Fruit fly (Drosophila melanogaster) whole organism, wandering third instar larva: Measurements from ENCODE around the gene CG32262.

Experiments used
- Abd-B ChIP-seq: fragments of >200 bp; optimal IDR thresholded peaks from 2 replicates; lab custom pipeline; 2017; ENCODE audit warnings: missing biosample characterization, missing genetic modification characterization
- CG32264 ChIP-seq: fragments of 200-800 bp; sonication (Bioruptor generic); optimal IDR thresholded peaks from 2 replicates; lab custom pipeline; 2016; ENCODE audit warnings: missing biosample characterization, missing genetic modification characterization
- CG9705 ChIP-seq: fragments of 200-800 bp; sonication (Bioruptor generic); optimal IDR thresholded peaks from 2 replicates; lab custom pipeline; 2018; ENCODE audit warnings: missing biosample characterization, mild to moderate bottlenecking, missing genetic modification characterization
- CrebA ChIP-seq: fragments of 200-800 bp; sonication (Bioruptor generic); optimal IDR thresholded peaks from 2 replicates; lab custom pipeline; 2016; ENCODE audit warnings: missing biosample characterization, mild to moderate bottlenecking, missing genetic modification characterization, borderline replicate concordance
- Dfd ChIP-seq: fragments of >200 bp; optimal IDR thresholded peaks from 2 replicates; lab custom pipeline; 2017; ENCODE audit warnings: missing biosample characterization, missing genetic modification characterization
- Dif ChIP-seq: fragments of 200-275, 200-300 bp; sonication (Bioruptor generic); optimal IDR thresholded peaks from 2 replicates; lab custom pipeline; 2018; ENCODE audit warnings: missing biosample characterization, missing genetic modification characterization; ENCODE audit not compliant: partially characterized antibody
- GATAd ChIP-seq: sonication (Bioruptor generic); optimal IDR thresholded peaks from 2 replicates; lab custom pipeline; 2016; ENCODE audit warnings: missing biosample characterization, missing genetic modification characterization
- HLH106 ChIP-seq: fragments of 200-800 bp; optimal IDR thresholded peaks from 3 replicates; lab custom pipeline; 2019; ENCODE audit warnings: missing biosample characterization, mild to moderate bottlenecking, missing genetic modification characterization, moderate library complexity
- Hnf4 ChIP-seq: fragments of 200-800 bp; sonication (Bioruptor generic); optimal IDR thresholded peaks from 2 replicates; lab custom pipeline; 2016; ENCODE audit warnings: missing biosample characterization, mild to moderate bottlenecking, missing genetic modification characterization
- Hr83 ChIP-seq: fragments of 200-300 bp; sonication (Bioruptor generic); optimal IDR thresholded peaks from 2 replicates; lab custom pipeline; 2016; ENCODE audit warnings: missing biosample characterization, mild to moderate bottlenecking, missing genetic modification characterization, moderate library complexity; ENCODE audit not compliant: poor library complexity, severe bottlenecking
- Jra ChIP-seq: sonication (Bioruptor generic); optimal IDR thresholded peaks from 2 replicates; lab custom pipeline; 2016; ENCODE audit warnings: missing biosample characterization, missing genetic modification characterization
- Mio ChIP-seq: sonication (Bioruptor generic); optimal IDR thresholded peaks from 2 replicates; lab custom pipeline; 2016; ENCODE audit warnings: missing biosample characterization, missing genetic modification characterization
- N ChIP-seq: fragments of >200 bp; optimal IDR thresholded peaks from 2 replicates; lab custom pipeline; 2018; ENCODE audit warnings: missing biosample characterization, missing external identifiers, missing genetic modification characterization
- OdsH ChIP-seq: fragments of 200-800 bp; sonication (Bioruptor generic); optimal IDR thresholded peaks from 2 replicates; lab custom pipeline; 2016; ENCODE audit warnings: missing biosample characterization, mild to moderate bottlenecking, missing genetic modification characterization
- Sp1 ChIP-seq: fragments of 200-800 bp; sonication (Bioruptor generic); optimal IDR thresholded peaks from 3 replicates; lab custom pipeline; 2019; ENCODE audit warnings: missing biosample characterization, mild to moderate bottlenecking, missing genetic modification characterization, moderate library complexity
- Vsx2 ChIP-seq: fragments of 200-300, 225-300 bp; sonication (Bioruptor generic); optimal IDR thresholded peaks from 2 replicates; lab custom pipeline; 2018; ENCODE audit warnings: missing biosample characterization, missing genetic modification characterization; ENCODE audit not compliant: partially characterized antibody
- br ChIP-seq: fragments of 200-800 bp; sonication (Bioruptor generic); optimal IDR thresholded peaks from 2 replicates; lab custom pipeline; 2016; ENCODE audit warnings: missing biosample characterization, missing genetic modification characterization
- brk ChIP-seq: fragments of 200-800 bp; sonication (Bioruptor generic); optimal IDR thresholded peaks from 2 replicates; lab custom pipeline; 2016; ENCODE audit warnings: missing biosample characterization, mild to moderate bottlenecking, missing genetic modification characterization
- dl ChIP-seq, 2 experiments: fragments of 175-275, 200-275 bp in 1 of 2; fragments of 200-275 bp in 1 of 2; sonication (Bioruptor generic); optimal IDR thresholded peaks; lab custom pipeline; 2018; ENCODE audit warnings: mild to moderate bottlenecking in 2 of 2, missing biosample characterization in 2 of 2, missing genetic modification characterization in 2 of 2, moderate library complexity in 2 of 2; ENCODE audit not compliant: partially characterized antibody in 2 of 2, insufficient read depth in 1 of 2
- dmrt93B ChIP-seq: fragments of 200-800 bp; sonication (Bioruptor generic); optimal IDR thresholded peaks from 2 replicates; lab custom pipeline; 2018; ENCODE audit warnings: missing biosample characterization, mild to moderate bottlenecking, missing genetic modification characterization
- dsf ChIP-seq: sonication (Bioruptor generic); optimal IDR thresholded peaks from 2 replicates; lab custom pipeline; 2016; ENCODE audit warnings: missing biosample characterization, missing genetic modification characterization, borderline replicate concordance
- ey ChIP-seq: fragments of 200-800 bp; sonication (Bioruptor generic); optimal IDR thresholded peaks from 2 replicates; lab custom pipeline; 2016; ENCODE audit warnings: missing biosample characterization, missing genetic modification characterization
- foxo ChIP-seq, 2 experiments: fragments of 200-800 bp; sonication (Bioruptor generic); optimal IDR thresholded peaks; 2 replicates in 1 of 2; 3 replicates in 1 of 2; lab custom pipeline; 2016 to 2017; ENCODE audit warnings: missing biosample characterization in 2 of 2, missing genetic modification characterization in 2 of 2
- fru ChIP-seq: fragments of 200-800 bp; sonication (Bioruptor generic); optimal IDR thresholded peaks from 3 replicates; lab custom pipeline; 2016; ENCODE audit warnings: missing biosample characterization, mild to moderate bottlenecking, missing genetic modification characterization
- h ChIP-seq: fragments of 200-800 bp; sonication (Bioruptor generic); optimal IDR thresholded peaks from 3 replicates; lab custom pipeline; 2016; ENCODE audit warnings: missing biosample characterization, mild to moderate bottlenecking, missing genetic modification characterization
- lola ChIP-seq: fragments of >200 bp; optimal IDR thresholded peaks from 2 replicates; lab custom pipeline; 2017; ENCODE audit warnings: missing biosample characterization, missing genetic modification characterization
- psq ChIP-seq: fragments of 200-800 bp; sonication (Bioruptor generic); optimal IDR thresholded peaks from 3 replicates; lab custom pipeline; 2017; ENCODE audit warnings: missing biosample characterization, mild to moderate bottlenecking, missing genetic modification characterization, moderate library complexity
- rgr ChIP-seq: fragments of 200-800 bp; sonication (Bioruptor generic); optimal IDR thresholded peaks from 3 replicates; lab custom pipeline; 2016; ENCODE audit warnings: missing biosample characterization, mild to moderate bottlenecking, missing genetic modification characterization
- sage ChIP-seq: fragments of 200-800 bp; sonication (Bioruptor generic); optimal IDR thresholded peaks from 2 replicates; lab custom pipeline; 2016; ENCODE audit warnings: missing biosample characterization, mild to moderate bottlenecking, missing genetic modification characterization
- sv ChIP-seq: fragments of 200-800 bp; sonication (Bioruptor generic); optimal IDR thresholded peaks from 3 replicates; lab custom pipeline; 2016; ENCODE audit warnings: missing biosample characterization, missing genetic modification characterization
- tai ChIP-seq: sonication (Bioruptor generic); optimal IDR thresholded peaks from 2 replicates; lab custom pipeline; 2016; ENCODE audit warnings: missing biosample characterization, missing genetic modification characterization
- usp ChIP-seq: fragments of >200 bp; optimal IDR thresholded peaks from 2 replicates; lab custom pipeline; 2017; ENCODE audit warnings: missing biosample characterization, missing genetic modification characterization
- woc ChIP-seq: sonication (Bioruptor generic); optimal IDR thresholded peaks from 2 replicates; lab custom pipeline; 2016; ENCODE audit warnings: missing biosample characterization, mild to moderate bottlenecking, missing genetic modification characterization

Gene CG32262

dm6 chr3L:3765782-3766520 lies 44.0 kb downstream of the CG32262 start:
- peak; percentile 67 for TF ChIP-seq psq (GFP tag; lab: Kevin White, UChicago)
- no peak for TF ChIP-seq CG9705 (GFP tag; lab: Kevin White, UChicago)
- TF ChIP-seq h (GFP tag; lab: Kevin White, UChicago) = peak; percentile 64
- no peak for TF ChIP-seq Hr83 (GFP tag; lab: Kevin White, UChicago)
- peak; percentile 61 for TF ChIP-seq fru (GFP tag; lab: Kevin White, UChicago)
- peak; percentile 55 for TF ChIP-seq HLH106 (tag; lab: Kevin White, UChicago)
- TF ChIP-seq tai (GFP tag; lab: Kevin White, UChicago) = no peak
- no peak for TF ChIP-seq lola (GFP tag; lab: Kevin White, UChicago)
- TF ChIP-seq ey = peak; percentile 40
- peak; percentile 67 for TF ChIP-seq sv (GFP tag; lab: Kevin White, UChicago)
- no peak for TF ChIP-seq Abd-B (GFP tag; lab: Kevin White, UChicago)
- peak; percentile 38 for TF ChIP-seq CG32264 (GFP tag; lab: Kevin White, UChicago)
- peak; percentile 68 for TF ChIP-seq OdsH (GFP tag; lab: Kevin White, UChicago)
- peak; percentile 64 for TF ChIP-seq Sp1
- no peak for TF ChIP-seq CrebA (GFP tag; lab: Kevin White, UChicago)
- no peak for TF ChIP-seq brk (GFP tag; lab: Kevin White, UChicago)
- no peak for TF ChIP-seq usp (GFP tag; lab: Kevin White, UChicago)
- TF ChIP-seq dmrt93B (GFP tag; lab: Kevin White, UChicago) = no peak
- no peak for TF ChIP-seq Vsx2 (GFP tag; lab: Kevin White, UChicago)
- TF ChIP-seq br (GFP tag; lab: Kevin White, UChicago) = peak; percentile 3
- TF ChIP-seq N = no peak
- TF ChIP-seq Jra (GFP tag; lab: Kevin White, UChicago) = no peak
- TF ChIP-seq Dfd = no peak
- peak; percentile 13 for TF ChIP-seq Dif (GFP tag; lab: Kevin White, UChicago)
- peak; percentile 54 for TF ChIP-seq rgr (GFP tag; lab: Kevin White, UChicago)
- no peak for TF ChIP-seq sage (GFP tag; lab: Kevin White, UChicago)
- no peak for TF ChIP-seq Mio (GFP tag; lab: Kevin White, UChicago)
- peak in 1 of 2 experiments; percentile 27 for TF ChIP-seq dl (GFP tag; optimal IDR thresholded peaks at IDR 0.05; lab: Kevin White, UChicago; ENCODE audit: insufficient read depth in 1 of 2, partially characterized antibody in 2 of 2)
- peak; percentile 9 for TF ChIP-seq woc (GFP tag; lab: Kevin White, UChicago)
- TF ChIP-seq Hnf4 (GFP tag; lab: Kevin White, UChicago) = peak; percentile 20
- TF ChIP-seq foxo (GFP tag; optimal IDR thresholded peaks at IDR 0.05; lab: Kevin White, UChicago) = peak in 1 of 2 experiments; percentile 58
- no peak for TF ChIP-seq dsf (GFP tag; lab: Kevin White, UChicago)

- TF ChIP-seq HLH106 (tag; lab: Kevin White, UChicago) = no peak
- TF ChIP-seq OdsH (GFP tag; lab: Kevin White, UChicago) = no peak
- TF ChIP-seq sv (GFP tag; lab: Kevin White, UChicago) = no peak
- no peak for TF ChIP-seq Abd-B (GFP tag; lab: Kevin White, UChicago)
- TF ChIP-seq GATAd (GFP tag; lab: Kevin White, UChicago) = no peak
- no peak for TF ChIP-seq sage (GFP tag; lab: Kevin White, UChicago)
Measured at dm6 chr3L:3764338-3764737, 45.7 kb downstream of the CG32262 start.

dm6 chr3L:3763335-3763734 lies 46.7 kb downstream of the CG32262 start:
- no peak for TF ChIP-seq foxo (GFP tag; optimal IDR thresholded peaks at IDR 0.05; lab: Kevin White, UChicago)
- TF ChIP-seq Jra (GFP tag; lab: Kevin White, UChicago) = no peak
- no peak for TF ChIP-seq Hnf4 (GFP tag; lab: Kevin White, UChicago)
- TF ChIP-seq Abd-B (GFP tag; lab: Kevin White, UChicago) = no peak
- no peak for TF ChIP-seq Mio (GFP tag; lab: Kevin White, UChicago)
- no peak for TF ChIP-seq h (GFP tag; lab: Kevin White, UChicago)
- TF ChIP-seq N = no peak
- TF ChIP-seq ey = no peak
- no peak for TF ChIP-seq woc (GFP tag; lab: Kevin White, UChicago)
- TF ChIP-seq Sp1 = no peak
- no peak for TF ChIP-seq HLH106 (tag; lab: Kevin White, UChicago)
- no peak for TF ChIP-seq sage (GFP tag; lab: Kevin White, UChicago)
- no peak for TF ChIP-seq sv (GFP tag; lab: Kevin White, UChicago)
